Worm (Caenorhabditis elegans) whole organism, young adult: Measurements from ENCODE around the gene K07C5.3.
A peak's percentile ranks its signal among the peaks of the same experiment; 100 is the strongest.

Experiments used
- B0019.2 ChIP-seq: fragments of 200-800 bp; sonication (Bioruptor generic); conservative IDR thresholded peaks from 2 replicates; pipeline ENCODE4 v1.3.6; 2022; ENCODE audit warnings: missing genetic modification reagents, missing genetic modification characterization, missing compliant biosample characterization
- F39B2.1 ChIP-seq: fragments of 200-800 bp; sonication (Bioruptor generic); IDR thresholded peaks from 2 replicates; pipeline ENCODE4 v1.3.6; 2022; ENCODE audit warnings: missing genetic modification reagents, missing genetic modification characterization, missing compliant biosample characterization
- F55B11.4 ChIP-seq: sonication (generic microtip); optimal IDR thresholded peaks from 2 replicates; lab custom pipeline; 2016; ENCODE audit warnings: missing compliant biosample characterization, missing genetic modification characterization, borderline replicate concordance; ENCODE audit not compliant: insufficient read depth
- F57A8.1 ChIP-seq: fragments of 200-800 bp; sonication (Bioruptor generic); optimal IDR thresholded peaks from 2 replicates; lab custom pipeline; 2018; ENCODE audit warnings: mild to moderate bottlenecking, missing genetic modification characterization, moderate library complexity, missing compliant biosample characterization
- F57C9.4 ChIP-seq: sonication (generic microtip); optimal IDR thresholded peaks from 2 replicates; lab custom pipeline; 2017; ENCODE audit warnings: mild to moderate bottlenecking, missing genetic modification characterization, missing compliant biosample characterization
- T26A5.8 ChIP-seq: sonication (generic microtip); optimal IDR thresholded peaks from 2 replicates; lab custom pipeline; 2016; ENCODE audit warnings: missing genetic modification characterization, missing compliant biosample characterization
- Y53F4B.3 ChIP-seq: fragments of 200-800 bp; sonication (Bioruptor generic); IDR thresholded peaks from 2 replicates; pipeline ENCODE4 v1.3.6; 2022; ENCODE audit warnings: missing genetic modification reagents, missing genetic modification characterization, missing compliant biosample characterization
- Y53G8AR.9 ChIP-seq: fragments of 200-800 bp; sonication (Bioruptor generic); conservative IDR thresholded peaks from 2 replicates; pipeline ENCODE4 v1.3.6; 2022; ENCODE audit warnings: missing genetic modification reagents, missing genetic modification characterization, missing compliant biosample characterization
- Y67H2A.10 ChIP-seq: fragments of 200-800 bp; sonication (Bioruptor generic); conservative IDR thresholded peaks from 2 replicates; pipeline ENCODE4 v1.3.6; 2022; ENCODE audit warnings: missing genetic modification reagents, missing genetic modification characterization, missing compliant biosample characterization
- Y79H2A.3 ChIP-seq: fragments of 200-800 bp; sonication (Bioruptor generic); conservative IDR thresholded peaks from 2 replicates; pipeline ENCODE4 v1.3.6; 2022; ENCODE audit warnings: missing genetic modification reagents, missing genetic modification characterization, missing compliant biosample characterization
- Y95B8A.8 ChIP-seq: fragments of 200-800 bp; sonication (Bioruptor generic); IDR thresholded peaks from 2 replicates; pipeline ENCODE4 v1.3.6; 2022; ENCODE audit warnings: missing genetic modification reagents, missing genetic modification characterization, missing compliant biosample characterization
- aptf-3 ChIP-seq: fragments of 200-800 bp; sonication (Bioruptor generic); IDR thresholded peaks from 2 replicates; pipeline ENCODE4 v1.3.6; 2022; ENCODE audit warnings: missing genetic modification characterization, missing compliant biosample characterization
- athp-1 ChIP-seq: sonication (generic microtip); optimal IDR thresholded peaks from 2 replicates; lab custom pipeline; 2017; ENCODE audit warnings: mild to moderate bottlenecking, missing genetic modification characterization, missing compliant biosample characterization
- bed-2 ChIP-seq: fragments of 200-800 bp; sonication (Bioruptor generic); IDR thresholded peaks from 2 replicates; pipeline ENCODE4 v1.3.6; 2022; ENCODE audit warnings: missing genetic modification reagents, missing genetic modification characterization, missing compliant biosample characterization
- ceh-40 ChIP-seq: fragments of 200-800 bp; sonication (Bioruptor generic); IDR thresholded peaks from 2 replicates; pipeline ENCODE4 v1.3.6; 2022; ENCODE audit warnings: missing genetic modification characterization, missing compliant biosample characterization
- ceh-91 ChIP-seq: fragments of 200-800 bp; sonication (Bioruptor generic); IDR thresholded peaks from 2 replicates; pipeline ENCODE4 v1.3.6; 2022; ENCODE audit warnings: missing genetic modification reagents, missing genetic modification characterization, missing compliant biosample characterization
- chd-7 ChIP-seq: sonication (generic microtip); optimal IDR thresholded peaks from 2 replicates; lab custom pipeline; 2016; ENCODE audit warnings: mild to moderate bottlenecking, missing genetic modification characterization, moderate library complexity, missing compliant biosample characterization
- die-1 ChIP-seq: sonication (generic microtip); optimal IDR thresholded peaks from 2 replicates; lab custom pipeline; 2016; ENCODE audit warnings: missing genotype, mild to moderate bottlenecking, missing genetic modification characterization, missing compliant biosample characterization
- egl-18 ChIP-seq: fragments of 200-800 bp; sonication (Bioruptor generic); IDR thresholded peaks from 2 replicates; pipeline ENCODE4 v1.3.6; 2022; ENCODE audit warnings: missing genetic modification reagents, missing genetic modification characterization, missing compliant biosample characterization
- egl-44 ChIP-seq: fragments of 200-800 bp; sonication (Bioruptor generic); IDR thresholded peaks from 2 replicates; pipeline ENCODE4 v1.3.6; 2022; ENCODE audit warnings: missing genetic modification reagents, missing genetic modification characterization, missing compliant biosample characterization
- egrh-3 ChIP-seq: fragments of 200-800 bp; sonication (Bioruptor generic); IDR thresholded peaks from 2 replicates; pipeline ENCODE4 v1.3.6; 2022; ENCODE audit warnings: missing genetic modification reagents, missing genetic modification characterization, missing compliant biosample characterization
- ekl-4 ChIP-seq: fragments of 200-800 bp; sonication (Bioruptor generic); IDR thresholded peaks from 2 replicates; pipeline ENCODE4 v1.3.6; 2022; ENCODE audit warnings: missing genetic modification reagents, missing genetic modification characterization, missing compliant biosample characterization
- hlh-26 ChIP-seq: fragments of 200-800 bp; sonication (Bioruptor generic); conservative IDR thresholded peaks from 2 replicates; pipeline ENCODE4 v1.3.6; 2022; ENCODE audit warnings: missing genetic modification reagents, missing genetic modification characterization, missing compliant biosample characterization
- hmg-1.2 ChIP-seq: fragments of 200-800 bp; sonication (Bioruptor generic); IDR thresholded peaks from 2 replicates; pipeline ENCODE4 v1.3.6; 2022; ENCODE audit warnings: missing genetic modification reagents, missing genetic modification characterization, missing compliant biosample characterization
- hrde-1 ChIP-seq: sonication (generic microtip); optimal IDR thresholded peaks from 2 replicates; lab custom pipeline; 2016; ENCODE audit warnings: missing genetic modification characterization, mild to moderate bottlenecking, missing compliant biosample characterization, moderate library complexity, missing genotype, missing genetic modification reagents, borderline replicate concordance
- hsf-1 ChIP-seq: fragments of 200-800 bp; sonication (Bioruptor generic); IDR thresholded peaks from 2 replicates; pipeline ENCODE4 v1.3.6; 2022; ENCODE audit warnings: missing genetic modification reagents, missing genetic modification characterization, missing compliant biosample characterization
- let-526 ChIP-seq: fragments of 200-800 bp; sonication (Bioruptor generic); IDR thresholded peaks from 2 replicates; pipeline ENCODE4 v1.3.6; 2022; ENCODE audit warnings: missing genetic modification reagents, missing genetic modification characterization, missing compliant biosample characterization
- let-607 ChIP-seq, 2 experiments: fragments of 200-800 bp in 1 of 2; sonication (Bioruptor generic) in 1 of 2; sonication (generic microtip) in 1 of 2; optimal IDR thresholded peaks; 2 replicates each; lab custom pipeline; 2016 to 2018; ENCODE audit warnings: mild to moderate bottlenecking in 2 of 2, missing compliant biosample characterization in 2 of 2, missing genetic modification characterization in 2 of 2, moderate library complexity in 2 of 2, missing genotype in 1 of 2
- lin-40 ChIP-seq: sonication (generic microtip); optimal IDR thresholded peaks from 2 replicates; lab custom pipeline; 2016; ENCODE audit warnings: missing genetic modification characterization, mild to moderate bottlenecking, missing compliant biosample characterization, missing genotype, missing genetic modification reagents
- madf-6 ChIP-seq: fragments of 200-800 bp; sonication (Bioruptor generic); IDR thresholded peaks from 2 replicates; pipeline ENCODE4 v1.3.6; 2022; ENCODE audit warnings: missing genetic modification reagents, missing genetic modification characterization, missing compliant biosample characterization
- nfya-2 ChIP-seq: fragments of 200-800 bp; sonication (Bioruptor generic); IDR thresholded peaks from 2 replicates; pipeline ENCODE4 v1.3.6; 2022; ENCODE audit warnings: missing genetic modification reagents, missing genetic modification characterization, missing compliant biosample characterization
- nhr-90 ChIP-seq: sonication (generic microtip); optimal IDR thresholded peaks from 2 replicates; lab custom pipeline; 2016; ENCODE audit warnings: missing genotype, mild to moderate bottlenecking, missing genetic modification characterization, missing compliant biosample characterization
- repo-1 ChIP-seq: sonication (generic microtip); optimal IDR thresholded peaks from 2 replicates; lab custom pipeline; 2017; ENCODE audit warnings: mild to moderate bottlenecking, missing genetic modification characterization, missing compliant biosample characterization
- sdz-38 ChIP-seq: sonication (generic microtip); optimal IDR thresholded peaks from 2 replicates; lab custom pipeline; 2016; ENCODE audit warnings: missing genotype, missing genetic modification characterization, missing compliant biosample characterization
- sea-2 ChIP-seq: fragments of 200-800 bp; sonication (Bioruptor generic); IDR thresholded peaks from 2 replicates; pipeline ENCODE4 v1.3.6; 2022; ENCODE audit warnings: missing genetic modification characterization, missing compliant biosample characterization
- snpc-1.1 ChIP-seq: sonication (generic microtip); optimal IDR thresholded peaks from 2 replicates; lab custom pipeline; 2017; ENCODE audit warnings: missing genetic modification characterization, mild to moderate bottlenecking, missing compliant biosample characterization, antibody characterized with exemption, moderate library complexity, missing genotype, missing genetic modification reagents; ENCODE audit not compliant: insufficient read depth
- snpc-3.4 ChIP-seq: sonication (generic microtip); optimal IDR thresholded peaks from 2 replicates; lab custom pipeline; 2017; ENCODE audit warnings: missing genetic modification characterization, mild to moderate bottlenecking, missing compliant biosample characterization, antibody characterized with exemption, moderate library complexity, missing genotype, missing genetic modification reagents
- snpc-4 ChIP-seq, 5 experiments: fragments of 150-350 bp in 1 of 5; sonication (generic microtip) in 4 of 5; optimal IDR thresholded peaks; 2 replicates each; lab custom pipeline; 2014 to 2018; ENCODE audit warnings: missing genetic modification characterization in 5 of 5, missing biosample characterization in 3 of 5, antibody characterized with exemption in 2 of 5, mild to moderate bottlenecking in 2 of 5, missing compliant biosample characterization in 2 of 5, missing genotype in 2 of 5, moderate library complexity in 2 of 5, missing genetic modification reagents in 1 of 5
- somi-1 ChIP-seq: fragments of 200-800 bp; sonication (Bioruptor generic); optimal IDR thresholded peaks from 2 replicates; lab custom pipeline; 2018; ENCODE audit warnings: mild to moderate bottlenecking, missing genetic modification characterization, missing compliant biosample characterization
- sptf-2 ChIP-seq: fragments of 200-800 bp; sonication (Bioruptor generic); optimal IDR thresholded peaks from 2 replicates; lab custom pipeline; 2018; ENCODE audit warnings: mild to moderate bottlenecking, missing genetic modification characterization, missing compliant biosample characterization
- tbp1 ChIP-seq: fragments of 200-800 bp; sonication (Bioruptor generic); optimal IDR thresholded peaks from 2 replicates; lab custom pipeline; 2018; ENCODE audit warnings: mild to moderate bottlenecking, missing genetic modification characterization, missing compliant biosample characterization
- xnd-1 ChIP-seq: sonication (generic microtip); optimal IDR thresholded peaks from 2 replicates; lab custom pipeline; 2016; ENCODE audit warnings: missing genotype, missing genetic modification reagents, missing genetic modification characterization, missing compliant biosample characterization
- ztf-26 ChIP-seq: sonication (generic microtip); optimal IDR thresholded peaks from 2 replicates; lab custom pipeline; 2017; ENCODE audit warnings: missing genetic modification characterization, missing compliant biosample characterization
- ztf-28 ChIP-seq: fragments of 200-800 bp; sonication (Bioruptor generic); IDR thresholded peaks from 2 replicates; pipeline ENCODE4 v1.3.6; 2022; ENCODE audit warnings: missing genetic modification reagents, missing genetic modification characterization, missing compliant biosample characterization

K07C5.3 gene

DNA sequence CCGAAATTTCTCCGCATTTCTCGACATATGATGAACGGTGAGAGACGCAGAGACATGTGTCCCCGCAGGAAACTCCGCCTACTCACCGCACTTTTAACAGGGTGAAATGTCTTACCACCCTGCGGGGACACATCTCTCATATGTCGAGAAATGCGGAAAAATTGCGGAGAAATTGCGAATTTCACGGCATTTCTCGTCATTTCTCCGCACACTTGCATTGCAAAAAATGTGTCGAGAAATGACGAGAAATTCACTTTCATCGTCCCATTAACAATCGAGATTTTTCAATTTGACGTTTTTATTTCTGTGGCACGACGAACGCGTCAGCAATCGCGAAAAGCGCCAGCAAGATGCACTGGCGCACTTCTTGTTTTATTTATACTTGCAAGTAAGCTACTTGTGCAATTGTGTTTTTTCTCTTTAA is 915 bp upstream of the K07C5.3 start, which contains the start of gene K07C5.13 (continued):
- peak; percentile 52; the same call in 1 of the 2 replicates for TF ChIP-seq Y67H2A.10 (GFP tag; lab: Robert Waterston, UW)
- TF ChIP-seq lin-40 (tag; lab: Kevin White, UChicago), result peak; percentile 93
- TF ChIP-seq xnd-1, result peak; percentile 25
- peak in 1 of 2 experiments; percentile 0 for TF ChIP-seq let-607 (tag; optimal IDR thresholded peaks at IDR 0.05; lab: Kevin White, UChicago)
- peak; percentile 76; the same call in 1 of the 2 replicates for TF ChIP-seq let-526 (GFP tag; lab: Robert Waterston, UW)
- TF ChIP-seq egl-18, result peak; percentile 82
- TF ChIP-seq egl-44, result peak; percentile 89; the same call in 1 of the 2 replicates
- TF ChIP-seq ztf-28 (GFP tag; lab: Robert Waterston, UW), result peak; percentile 88; the same call in 1 of the 2 replicates
- TF ChIP-seq bed-2 (GFP tag; lab: Robert Waterston, UW), result peak; percentile 80; the same call in 1 of the 2 replicates
- TF ChIP-seq hrde-1 (tag; lab: Kevin White, UChicago), result peak; percentile 29
- TF ChIP-seq hmg-1.2 (GFP tag; lab: Robert Waterston, UW), result peak; percentile 83
- TF ChIP-seq ceh-40 (GFP tag; lab: Robert Waterston, UW), result 0 out of 2 replicates have a peak, but pooled peaks have one; percentile 56
- 0 out of 2 replicates have a peak, but pooled peaks have one; percentile 45 for TF ChIP-seq Y53F4B.3 (GFP tag; lab: Robert Waterston, UW)
- TF ChIP-seq somi-1, result peak; percentile 67

DNA sequence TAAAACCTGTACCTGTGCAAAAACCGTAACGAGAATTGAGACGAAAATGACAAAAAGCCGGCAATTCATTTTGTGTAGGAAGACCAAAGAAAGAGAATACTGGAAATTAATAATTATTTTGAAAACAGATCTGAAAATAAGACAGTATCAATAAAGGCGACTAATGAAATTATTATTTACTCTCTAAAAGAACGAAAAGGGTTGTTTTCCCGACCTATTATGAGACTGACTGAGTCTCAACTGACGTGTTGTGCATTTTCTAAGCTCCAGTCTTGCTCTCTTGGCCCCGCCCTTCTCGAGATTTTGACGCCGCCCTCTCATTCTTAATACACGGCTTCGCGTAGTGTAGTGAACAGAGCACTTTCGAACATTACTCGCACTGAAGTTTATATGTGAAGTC is 7.2 kb downstream of the K07C5.3 start, which contains the start of gene K07C5.9:
TSS of gene K07C5.9 (minus strand) at position 101 of the 400 bp plus-strand sequence.
- no peak for TF ChIP-seq ceh-40 (GFP tag; lab: Robert Waterston, UW)
- TF ChIP-seq nhr-90 (tag; lab: Kevin White, UChicago), result no peak
- no peak for TF ChIP-seq sptf-2 (GFP tag; lab: Kevin White, UChicago)
- TF ChIP-seq F55B11.4, result no peak
- no peak for TF ChIP-seq athp-1 (tag; lab: Kevin White, UChicago)
- TF ChIP-seq snpc-3.4 (tag; lab: Kevin White, UChicago), result peak; percentile 6
- 0 out of 2 replicates have a peak, but pooled peaks have one; percentile 26 for TF ChIP-seq ekl-4 (GFP tag; lab: Robert Waterston, UW)
- TF ChIP-seq madf-6 (GFP tag; lab: Robert Waterston, UW), result 0 out of 2 replicates have a peak, but pooled peaks have one; percentile 43
- no peak for TF ChIP-seq egrh-3 (GFP tag; lab: Robert Waterston, UW)

DNA sequence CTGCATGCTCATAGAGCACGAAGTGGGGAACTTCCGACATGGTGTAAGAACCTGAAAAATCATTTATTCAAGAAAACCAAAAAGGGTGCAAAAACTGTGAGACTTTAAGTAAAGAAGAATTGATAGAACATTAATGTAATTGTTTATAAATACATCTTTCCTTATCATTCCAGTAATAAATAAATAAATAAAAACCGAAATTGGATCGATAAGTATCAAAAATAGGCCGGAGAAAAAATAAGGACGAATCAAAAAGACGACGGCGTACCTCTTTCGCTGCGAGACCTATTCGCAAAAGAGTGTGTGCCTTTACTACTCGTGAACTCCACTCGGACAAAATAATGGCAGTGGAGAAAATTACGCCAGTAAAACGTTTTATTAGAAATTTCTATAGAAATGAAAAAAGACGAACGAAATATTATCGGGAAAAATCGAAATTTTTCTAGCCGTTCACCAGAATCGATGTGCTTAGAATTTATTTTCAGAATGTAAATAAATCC is 10.1 kb downstream of the K07C5.3 start, which contains the start of gene nol-56:
TSS of gene nol-56 (minus strand) at position 51 of the 500 bp plus-strand sequence.
- TF ChIP-seq T26A5.8 (tag; lab: Kevin White, UChicago) (no peak), snpc-4 (GFP tag; optimal IDR thresholded peaks at IDR 0.05; lab: Kevin White, UChicago) (peak; percentile 17), snpc-4 (tag; optimal IDR thresholded peaks at IDR 0.05; lab: Kevin White, UChicago) (peak in 3 of 4 experiments; percentile 41 to 50 (median 48)), aptf-3 (GFP tag; lab: Robert Waterston, UW) (no peak), F57C9.4 (tag; lab: Kevin White, UChicago) (no peak), sdz-38 (tag; lab: Kevin White, UChicago) (no peak), Y53G8AR.9 (GFP tag; lab: Robert Waterston, UW) (0 out of 2 replicates have a peak, but pooled peaks have one; percentile 38), die-1 (no peak), hlh-26 (GFP tag; lab: Robert Waterston, UW) (no peak), Y95B8A.8 (GFP tag; lab: Robert Waterston, UW) (no peak), F39B2.1 (GFP tag; lab: Robert Waterston, UW) (no peak), B0019.2 (no peak), chd-7 (tag; lab: Kevin White, UChicago) (no peak), hsf-1 (GFP tag; lab: Robert Waterston, UW) (no peak), sea-2 (GFP tag; lab: Robert Waterston, UW) (no peak), repo-1 (tag; lab: Kevin White, UChicago) (no peak), Y79H2A.3 (GFP tag; lab: Robert Waterston, UW) (no peak), ztf-26 (tag; lab: Kevin White, UChicago) (no peak), nfya-2 (no peak), ceh-91 (no peak), snpc-1.1 (tag; lab: Kevin White, UChicago) (no peak), F57A8.1 (GFP tag; lab: Kevin White, UChicago) (no peak), tbp1 (peak; percentile 47), let-607 (tag; optimal IDR thresholded peaks at IDR 0.05; lab: Kevin White, UChicago) (peak in 1 of 2 experiments; percentile 60)
